ENCODE assay signal across 3 worm cellular contexts in the genomic region with DNA sequence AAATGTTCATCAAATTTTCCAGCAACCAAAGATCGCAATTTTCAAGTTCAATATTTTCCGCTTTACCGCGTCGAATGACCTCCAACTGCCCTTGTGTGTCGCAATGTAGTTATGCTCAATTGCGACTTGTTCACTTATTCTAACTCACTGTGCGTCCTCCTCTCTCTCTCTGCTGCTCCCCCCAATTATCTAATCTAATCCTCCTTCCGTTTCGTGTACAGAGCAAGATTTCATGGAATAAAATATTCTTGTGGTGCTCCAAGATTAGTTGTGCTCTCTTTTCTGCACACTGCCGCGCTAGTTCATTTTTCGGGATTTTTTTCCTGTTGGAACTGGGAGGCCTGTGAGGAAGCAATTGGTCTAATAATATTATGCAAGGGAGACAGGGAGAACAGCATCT.
TF ChIP-seq lines count a peak whose summit lies in the region.

No protein-coding gene starts in this region.

TF ChIP-seq in whole organism, L4 larva, 104 proteins besides CTCF, POLR2A, EP300 and RAD21:
- no peak for TF ChIP-seq hlh-30 (tag; optimal IDR thresholded peaks at IDR 0.05; lab: Kevin White, UChicago; ENCODE audit: insufficient read depth)
- peak; percentile 93 for TF ChIP-seq aha-1 (tag; lab: Kevin White, UChicago)
- no peak for TF ChIP-seq nhr-25 (tag; optimal IDR thresholded peaks at IDR 0.05; lab: Kevin White, UChicago; ENCODE audit: borderline replicate concordance, insufficient read depth)
- TF ChIP-seq zfp-2 (tag; optimal IDR thresholded peaks at IDR 0.05; lab: Kevin White, UChicago) = no peak
- no peak for TF ChIP-seq nhr-48 (tag; optimal IDR thresholded peaks at IDR 0.05; lab: Kevin White, UChicago)
- no peak for TF ChIP-seq F26F4.8 (GFP tag; conservative IDR thresholded peaks at IDR 0.05; lab: Robert Waterston, UW)
- TF ChIP-seq mep-1 (tag; optimal IDR thresholded peaks at IDR 0.05; lab: Kevin White, UChicago) = no peak
- no peak for TF ChIP-seq zfp-3 (GFP tag; conservative IDR thresholded peaks at IDR 0.05; lab: Robert Waterston, UW)

TF ChIP-seq in whole organism, late embryonic, 69 proteins besides CTCF, POLR2A, EP300 and RAD21:
- TF ChIP-seq dmd-4 (tag; optimal IDR thresholded peaks at IDR 0.05; lab: Kevin White, UChicago; ENCODE audit: borderline replicate concordance) (no peak), unc-42 (tag; optimal IDR thresholded peaks at IDR 0.05; lab: Kevin White, UChicago) (peak; percentile 87), ceh-2 (tag; optimal IDR thresholded peaks at IDR 0.05; lab: Kevin White, UChicago) (no peak)
TF ChIP-seq in whole organism, late embryonic: peak in this region for 1.

TF ChIP-seq in whole organism, mixed stage, embryonic, 35 proteins besides CTCF, POLR2A, EP300 and RAD21:
- TF ChIP-seq ces-1 (GFP tag; optimal IDR thresholded peaks at IDR 0.05; lab: Kevin White, UChicago) = peak; percentile 92
- no peak for TF ChIP-seq unc-120 (tag; optimal IDR thresholded peaks at IDR 0.05; lab: Kevin White, UChicago; ENCODE audit: poor library complexity, severe bottlenecking)
